Worm (Caenorhabditis elegans): Measurements from ENCODE around the gene ZK185.3.
A peak's percentile ranks its signal among the peaks of the same experiment; 100 is the strongest.

ZK185.3 gene

DNA sequence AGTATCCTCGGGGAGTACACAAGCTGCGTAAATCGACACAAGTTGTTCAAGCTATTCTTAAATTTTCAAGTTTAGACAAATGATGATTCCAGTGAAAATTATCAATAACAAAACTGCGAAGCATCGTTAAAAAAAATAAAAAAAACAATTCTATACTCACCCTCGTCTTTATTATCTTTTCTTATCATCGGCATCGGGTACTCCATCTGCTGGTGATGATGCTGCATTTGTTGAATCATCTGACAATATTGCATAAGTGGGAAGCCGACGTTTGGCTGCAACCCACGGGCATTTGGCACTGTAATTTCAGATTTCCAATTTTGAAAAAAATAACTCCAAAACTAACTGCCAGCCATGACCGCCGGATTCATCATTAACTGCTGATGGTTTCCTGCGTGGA is 48.9 kb downstream of the ZK185.3 start:
- TF ChIP-seq ztf-11 (tag; optimal IDR thresholded peaks at IDR 0.05) (no peak), hlh-30 (tag; optimal IDR thresholded peaks at IDR 0.05; ENCODE audit: insufficient read depth) (peak; percentile 41), lin-39 (tag; optimal IDR thresholded peaks at IDR 0.05) (no peak), nhr-77 (tag; optimal IDR thresholded peaks at IDR 0.05) (no peak), daf-12 (tag; optimal IDR thresholded peaks at IDR 0.05) (no peak), daf-16 (GFP tag; optimal IDR thresholded peaks at IDR 0.05) (no peak), daf-16 (tag; optimal IDR thresholded peaks at IDR 0.05) (peak; percentile 59), daf-8 (GFP tag; IDR thresholded peaks at IDR 0.05) (no peak), lim-7 (GFP tag; IDR thresholded peaks at IDR 0.05) (no peak), nhr-41 (GFP tag; IDR thresholded peaks at IDR 0.05) (no peak), attf-4 (tag; optimal IDR thresholded peaks at IDR 0.05) (no peak), lin-29 (GFP tag; IDR thresholded peaks at IDR 0.05) (no peak), nhr-6 (tag; optimal IDR thresholded peaks at IDR 0.05) (no peak), zip-2 (tag; optimal IDR thresholded peaks at IDR 0.05) (no peak), mes-2 (tag; optimal IDR thresholded peaks at IDR 0.05; ENCODE audit: poor library complexity, severe bottlenecking) (no peak), fkh-10 (GFP tag; optimal IDR thresholded peaks at IDR 0.05) (no peak), tra-1 (GFP tag; IDR thresholded peaks at IDR 0.05) (no peak), unc-130 (GFP tag; optimal IDR thresholded peaks at IDR 0.05) (no peak), nhr-28 (tag; optimal IDR thresholded peaks at IDR 0.05) (peak; percentile 31), dve-1 (tag; optimal IDR thresholded peaks at IDR 0.05; ENCODE audit: insufficient read depth) (peak; percentile 13), nhr-25 (tag; optimal IDR thresholded peaks at IDR 0.05; ENCODE audit: borderline replicate concordance, insufficient read depth) (no peak), nhr-10 (tag; optimal IDR thresholded peaks at IDR 0.05) (no peak), lin-38 (GFP tag; IDR thresholded peaks at IDR 0.05) (no peak), F44E2.7 (GFP tag; IDR thresholded peaks at IDR 0.05) (no peak), ZK546.5 (tag; optimal IDR thresholded peaks at IDR 0.05) (no peak), ama-1 (optimal IDR thresholded peaks at IDR 0.05) (no peak), skn-1 (tag; optimal IDR thresholded peaks at IDR 0.05) (no peak), pqm-1 (tag; optimal IDR thresholded peaks at IDR 0.05) (peak; percentile 6), egl-27 (tag; optimal IDR thresholded peaks at IDR 0.05) (no peak), pha-4 (GFP tag; IDR thresholded peaks at IDR 0.05) (no peak), pha-4 (tag; optimal IDR thresholded peaks at IDR 0.05) (no peak), nhr-76 (tag; optimal IDR thresholded peaks at IDR 0.05) (no peak), T26A8.4 (GFP tag; IDR thresholded peaks at IDR 0.05) (no peak), egl-43 (GFP tag; IDR thresholded peaks at IDR 0.05) (no peak)

DNA sequence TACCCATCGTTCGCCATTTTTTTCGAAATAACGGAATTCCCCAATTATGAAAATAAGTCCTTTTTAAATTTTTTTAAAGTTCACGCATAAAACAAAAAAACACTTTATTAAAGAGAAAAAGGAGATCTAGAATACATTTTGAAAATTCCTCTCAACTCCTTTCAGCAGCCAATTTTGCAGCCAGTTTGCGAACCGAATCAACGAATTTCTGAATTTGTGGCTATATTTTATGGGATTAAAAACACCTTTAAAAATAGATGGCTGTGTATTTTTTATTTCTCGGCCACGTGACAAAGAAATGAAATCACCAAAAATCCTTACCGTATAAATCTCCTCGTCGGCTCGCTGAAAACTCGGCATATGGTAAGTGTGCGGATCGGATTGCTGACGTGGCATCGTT is 50.2 kb downstream of the ZK185.3 start, which contains the start of gene M01H9.10:
Gene M01H9.10, minus strand, starts transcription at position 101 of the 400 bp plus-strand sequence.
- TF ChIP-seq F44E2.7 (GFP tag; IDR thresholded peaks at IDR 0.05) (no peak), lin-38 (GFP tag; IDR thresholded peaks at IDR 0.05) (no peak)

All from whole organism, L4 larva.